Worm (Caenorhabditis elegans): ENCODE data around the gene R11A8.1.

R11A8.1 gene

DNA sequence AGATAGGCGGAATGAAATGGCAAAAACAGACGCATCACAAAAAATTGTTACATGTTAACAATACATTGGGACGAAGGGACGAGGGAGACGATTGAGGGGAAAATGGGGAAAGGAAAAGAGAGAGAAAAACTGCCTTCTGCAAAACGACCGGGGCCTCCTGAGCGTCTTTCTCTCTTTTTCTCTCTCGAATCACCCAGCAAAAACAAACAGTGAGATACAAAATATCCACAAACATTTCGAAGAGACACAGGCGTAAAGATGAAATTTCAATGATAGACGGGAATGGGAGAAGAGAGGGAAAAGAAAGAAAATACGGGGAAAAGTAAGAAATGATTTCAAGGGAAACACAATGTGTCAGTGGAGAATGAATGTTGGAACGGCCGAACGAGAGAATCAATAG lies 11.0 kb downstream of the R11A8.1 start (continued):
- TF ChIP-seq mxl-3 (GFP tag; optimal IDR thresholded peaks at IDR 0.05) (no peak), zfp-2 (tag; optimal IDR thresholded peaks at IDR 0.05) (no peak), rbr-2 (tag; optimal IDR thresholded peaks at IDR 0.05) (peak; percentile 44), hmg-1.1 (GFP tag; IDR thresholded peaks at IDR 0.05) (peak; percentile 38), attf-4 (tag; optimal IDR thresholded peaks at IDR 0.05) (no peak), snpc-1.2 (GFP tag; IDR thresholded peaks at IDR 0.05) (no peak), ZK546.5 (tag; optimal IDR thresholded peaks at IDR 0.05) (no peak), php-3 (GFP tag; IDR thresholded peaks at IDR 0.05) (no peak), mdl-1 (tag; optimal IDR thresholded peaks at IDR 0.05) (peak in 1 of 2 experiments; percentile 2), daf-12 (tag; optimal IDR thresholded peaks at IDR 0.05) (no peak), egl-27 (tag; optimal IDR thresholded peaks at IDR 0.05) (no peak), unc-62 (GFP tag; optimal IDR thresholded peaks at IDR 0.05 in 1 of 2) (peak in 1 of 2 experiments; percentile 62), unc-62 (tag; optimal IDR thresholded peaks at IDR 0.05) (no peak), F10B5.3 (tag; optimal IDR thresholded peaks at IDR 0.05) (no peak), dmd-9 (GFP tag; IDR thresholded peaks at IDR 0.05) (no peak), duxl-1 (tag; optimal IDR thresholded peaks at IDR 0.05; ENCODE audit: poor library complexity) (no peak), egl-43 (GFP tag; IDR thresholded peaks at IDR 0.05) (no peak), nhr-42 (GFP tag; IDR thresholded peaks at IDR 0.05) (no peak)

DNA sequence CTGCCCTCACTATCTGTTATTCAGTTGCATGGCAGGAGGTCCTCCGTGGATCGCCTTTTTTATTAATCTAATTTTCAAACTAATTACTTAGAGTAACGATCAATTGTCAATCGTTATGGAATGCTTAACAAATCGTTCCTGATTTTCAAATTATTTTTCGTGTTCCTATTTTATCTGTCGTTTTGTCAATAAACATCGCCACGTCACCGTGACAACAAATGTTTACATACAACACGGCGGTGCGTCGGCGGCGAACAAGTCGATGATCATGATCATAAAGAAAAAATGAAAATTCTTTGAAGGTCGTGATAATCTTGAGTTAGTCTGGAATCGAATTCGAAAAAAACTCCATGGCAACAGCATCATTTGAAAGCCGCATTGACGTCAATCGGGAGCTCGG lies 11.5 kb downstream of the R11A8.1 start:
- TF ChIP-seq aha-1 (tag), result peak; percentile 25
- no peak for TF ChIP-seq pha-4 (GFP tag; IDR thresholded peaks at IDR 0.05)
- TF ChIP-seq pha-4 (tag; optimal IDR thresholded peaks at IDR 0.05), result peak; percentile 56
- TF ChIP-seq ama-1 (optimal IDR thresholded peaks at IDR 0.05), result no peak
- TF ChIP-seq unc-39 (tag; optimal IDR thresholded peaks at IDR 0.05), result no peak

DNA sequence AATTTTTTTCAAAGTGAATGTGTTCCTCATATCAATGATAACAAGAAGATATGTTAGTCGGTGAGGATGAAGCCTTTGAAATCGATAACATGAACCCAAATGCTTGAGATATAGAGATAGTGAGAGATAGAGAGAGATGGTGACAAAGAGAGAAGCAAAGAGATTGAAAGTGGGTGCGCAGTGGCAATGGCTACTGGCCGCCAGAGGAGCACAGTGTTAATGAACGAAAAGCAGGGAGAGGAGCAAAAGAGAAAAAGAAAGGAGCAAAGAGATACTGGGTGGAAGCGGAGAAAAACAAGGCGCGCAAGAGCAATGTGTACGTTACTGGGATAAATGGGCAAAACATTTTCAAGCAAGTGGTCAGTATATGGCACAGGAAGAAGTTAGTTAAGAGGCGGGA lies 12.4 kb downstream of the R11A8.1 start:
- TF ChIP-seq dpl-1 (GFP tag; optimal IDR thresholded peaks at IDR 0.05), result no peak
- TF ChIP-seq rbr-2 (tag; optimal IDR thresholded peaks at IDR 0.05), result peak; percentile 55
- TF ChIP-seq hmg-1.1 (GFP tag; IDR thresholded peaks at IDR 0.05), result peak; percentile 55
- peak; percentile 13; the same call in 1 of the 2 replicates for TF ChIP-seq set-16 (GFP tag; IDR thresholded peaks at IDR 0.05)
- TF ChIP-seq attf-4 (tag; optimal IDR thresholded peaks at IDR 0.05), result no peak
- TF ChIP-seq ztf-7 (tag; optimal IDR thresholded peaks at IDR 0.05), result no peak
- TF ChIP-seq lim-7 (GFP tag; IDR thresholded peaks at IDR 0.05), result no peak
- peak; percentile 15 for TF ChIP-seq ceh-28 (tag; optimal IDR thresholded peaks at IDR 0.05)
- TF ChIP-seq madf-9 (GFP tag; conservative IDR thresholded peaks at IDR 0.05), result no peak
- 0 out of 2 replicates have a peak, but pooled peaks have one; percentile 61 for TF ChIP-seq ctbp-1 (GFP tag; IDR thresholded peaks at IDR 0.05)
- no peak for TF ChIP-seq cey-2 (tag; optimal IDR thresholded peaks at IDR 0.05; ENCODE audit: borderline replicate concordance, insufficient read depth)
- TF ChIP-seq nhr-102 (tag; optimal IDR thresholded peaks at IDR 0.05), result no peak
- no peak for TF ChIP-seq unc-39 (tag; optimal IDR thresholded peaks at IDR 0.05)
- no peak for TF ChIP-seq R02D3.7 (tag; optimal IDR thresholded peaks at IDR 0.05)
- TF ChIP-seq hlh-11 (tag; optimal IDR thresholded peaks at IDR 0.05), result peak; percentile 15
- TF ChIP-seq lsy-2 (tag; optimal IDR thresholded peaks at IDR 0.05), result peak in 1 of 2 experiments; percentile 24
- peak; percentile 29 for TF ChIP-seq aha-1 (tag)
- peak; percentile 39 for TF ChIP-seq fkh-10 (GFP tag; optimal IDR thresholded peaks at IDR 0.05)
- TF ChIP-seq mep-1 (tag; optimal IDR thresholded peaks at IDR 0.05), result peak; percentile 47
- peak in 1 of 2 experiments; percentile 24 for TF ChIP-seq daf-16 (GFP tag; optimal IDR thresholded peaks at IDR 0.05)
- no peak for TF ChIP-seq daf-16 (tag; optimal IDR thresholded peaks at IDR 0.05)

DNA sequence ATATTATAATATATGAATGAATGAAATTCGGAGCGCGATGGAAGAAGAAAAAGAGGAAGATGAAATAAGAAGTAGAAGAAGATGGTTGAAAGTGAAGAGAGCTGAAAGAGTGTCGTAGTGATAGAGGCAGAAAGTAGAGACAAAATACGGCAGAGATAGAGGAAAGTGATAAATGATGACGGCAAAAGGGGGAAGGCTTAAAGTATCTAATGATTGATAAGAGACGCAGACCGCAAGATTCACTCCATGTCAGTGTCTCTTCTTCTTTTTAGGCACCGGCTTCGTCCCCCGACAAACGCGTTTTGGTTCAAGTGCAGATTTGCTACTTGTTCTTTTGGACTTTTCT lies 14.6 kb downstream of the R11A8.1 start:
- TF ChIP-seq snpc-1.2 (GFP tag; IDR thresholded peaks at IDR 0.05) (no peak), T20F7.1 (GFP tag; optimal IDR thresholded peaks at IDR 0.05) (peak; percentile 51), nhr-41 (GFP tag; IDR thresholded peaks at IDR 0.05) (no peak), zag-1 (tag; optimal IDR thresholded peaks at IDR 0.05) (no peak), mdl-1 (tag; optimal IDR thresholded peaks at IDR 0.05) (peak in 1 of 2 experiments; percentile 33), dmd-6 (GFP tag; IDR thresholded peaks at IDR 0.05) (peak; percentile 79), mxl-3 (GFP tag; optimal IDR thresholded peaks at IDR 0.05) (peak; percentile 52), F44E2.7 (GFP tag; IDR thresholded peaks at IDR 0.05) (no peak), ctbp-1 (GFP tag; IDR thresholded peaks at IDR 0.05) (no peak), ama-1 (optimal IDR thresholded peaks at IDR 0.05) (no peak), lim-7 (GFP tag; IDR thresholded peaks at IDR 0.05) (no peak), nhr-11 (tag; optimal IDR thresholded peaks at IDR 0.05) (peak; percentile 94), mdt-29 (GFP tag; IDR thresholded peaks at IDR 0.05) (no peak; the same call in 1 of the 2 replicates), egl-43 (GFP tag; IDR thresholded peaks at IDR 0.05) (0 out of 2 replicates have a peak, but pooled peaks have one; percentile 2), nhr-25 (tag; optimal IDR thresholded peaks at IDR 0.05; ENCODE audit: borderline replicate concordance, insufficient read depth) (peak; percentile 93), ceh-62 (tag; optimal IDR thresholded peaks at IDR 0.05) (no peak)

All from whole organism, L4 larva.